Worm (Caenorhabditis elegans): Measurements from ENCODE around the gene nspe-2.

DNA sequence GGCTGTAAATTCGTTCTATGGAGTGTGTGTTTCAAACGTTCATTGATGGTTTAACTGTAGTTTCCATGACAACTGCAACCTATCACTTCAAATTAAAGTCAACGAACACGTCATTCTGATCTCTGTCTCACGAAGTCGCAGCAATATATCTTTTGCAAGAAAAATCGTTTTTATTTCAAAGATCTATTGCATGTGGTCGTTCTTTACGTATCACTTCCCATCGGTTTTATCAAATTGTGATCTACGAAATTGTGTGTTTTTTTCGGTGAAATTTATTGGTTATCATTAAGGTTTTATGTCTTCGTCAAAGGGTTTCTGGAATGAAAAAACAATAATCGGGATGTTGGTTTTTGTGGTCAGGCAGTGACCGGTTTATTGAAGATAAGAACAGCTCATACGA, 3.7 kb upstream of the nspe-2 start:
- TF ChIP-seq flt-1 (GFP tag; IDR thresholded peaks at IDR 0.05) (no peak), cog-1 (tag; optimal IDR thresholded peaks at IDR 0.05) (no peak), med-1 (GFP tag; optimal IDR thresholded peaks at IDR 0.05; ENCODE audit: insufficient read depth) (no peak), ztf-23 (GFP tag; IDR thresholded peaks at IDR 0.05) (no peak), ref-1 (GFP tag; conservative IDR thresholded peaks at IDR 0.05) (no peak), T22C8.4 (GFP tag; IDR thresholded peaks at IDR 0.05) (no peak), klf-2 (GFP tag; conservative IDR thresholded peaks at IDR 0.05) (no peak), tab-1 (GFP tag; IDR thresholded peaks at IDR 0.05) (no peak), ztf-29 (GFP tag; IDR thresholded peaks at IDR 0.05) (no peak)

Data from whole organism, midembryonic.